Worm (Caenorhabditis elegans) whole organism, early embryonic: ENCODE measurements around the gene W06F12.3.

ENCODE experiments used
- aly-1 ChIP-seq: sonication (generic microtip); optimal IDR thresholded peaks from 2 replicates; lab custom pipeline; 2016; ENCODE audit warnings: missing genetic modification characterization, missing compliant biosample characterization
- ama-1 ChIP-seq: fragments of 150-350 bp; optimal IDR thresholded peaks from 2 replicates; lab custom pipeline; 2014
- ceh-13 ChIP-seq: fragments of 200-800 bp; sonication (Bioruptor generic); optimal IDR thresholded peaks from 2 replicates; lab custom pipeline; 2018; ENCODE audit warnings: mild to moderate bottlenecking, missing genetic modification characterization, missing compliant biosample characterization
- ets-7 ChIP-seq: sonication (generic microtip); optimal IDR thresholded peaks from 2 replicates; lab custom pipeline; 2016; ENCODE audit warnings: missing genotype, missing genetic modification characterization, missing compliant biosample characterization
- flt-1 ChIP-seq: fragments of 200-800 bp; sonication (Bioruptor generic); IDR thresholded peaks from 2 replicates; pipeline ENCODE4 v1.3.6; 2022; ENCODE audit warnings: missing genetic modification characterization, missing compliant biosample characterization
- hmbx-1 ChIP-seq: sonication (generic microtip); optimal IDR thresholded peaks from 2 replicates; lab custom pipeline; 2016; ENCODE audit warnings: mild to moderate bottlenecking, missing genetic modification characterization, missing compliant biosample characterization
- hmg-4 ChIP-seq: fragments of 200-800 bp; sonication (Bioruptor generic); optimal IDR thresholded peaks from 2 replicates; lab custom pipeline; 2018; ENCODE audit warnings: mild to moderate bottlenecking, missing genetic modification characterization, missing compliant biosample characterization
- hnd-1 ChIP-seq: sonication (generic microtip); optimal IDR thresholded peaks from 2 replicates; lab custom pipeline; 2016; ENCODE audit warnings: missing genetic modification characterization, missing compliant biosample characterization
- pes-1 ChIP-seq: fragments of 200-800 bp; sonication (Bioruptor generic); IDR thresholded peaks from 2 replicates; pipeline ENCODE4 v1.3.6; 2022; ENCODE audit warnings: missing genetic modification reagents, missing genetic modification characterization, missing compliant biosample characterization
- tra-4 ChIP-seq: sonication (generic microtip); optimal IDR thresholded peaks from 2 replicates; lab custom pipeline; 2017; ENCODE audit warnings: missing genetic modification characterization, missing compliant biosample characterization

- TF ChIP-seq ama-1 (lab: Kevin White, UChicago) (no peak), flt-1 (GFP tag; lab: Robert Waterston, UW) (no peak), hmg-4 (no peak), tra-4 (tag; lab: Kevin White, UChicago) (no peak), pes-1 (GFP tag; lab: Robert Waterston, UW) (no peak), aly-1 (no peak), hnd-1 (tag; lab: Kevin White, UChicago) (no peak), ets-7 (tag; lab: Kevin White, UChicago) (no peak), ceh-13 (GFP tag; lab: Kevin White, UChicago) (no peak), hmbx-1 (tag; lab: Kevin White, UChicago) (no peak)
These were observed 44.7 kb downstream of the W06F12.3 start for ce11 chrIII:13779360-13780093.
